Fruit fly (Drosophila melanogaster): Measurements from ENCODE around the gene CG4452.

DNA sequence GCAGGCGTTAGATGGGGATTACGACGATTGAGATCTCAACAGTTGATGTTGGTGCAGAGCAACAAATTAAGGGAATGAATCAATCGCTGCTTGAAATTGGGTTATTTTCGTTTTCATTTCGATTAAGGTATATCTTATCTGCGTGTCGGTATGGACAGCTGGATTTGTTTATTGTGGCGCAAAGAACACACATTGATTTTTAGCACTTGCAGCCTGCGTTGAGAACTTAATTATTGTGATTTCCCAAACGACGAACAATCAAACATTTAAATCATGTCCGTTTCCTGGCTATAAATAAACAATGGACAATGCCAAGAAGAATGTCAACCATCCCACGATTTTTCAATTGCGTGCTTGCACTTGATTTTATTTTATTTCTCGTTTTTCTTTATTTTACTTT, 30.9 kb downstream of the CG4452 start:
- TF ChIP-seq Hr78 (GFP tag; optimal IDR thresholded peaks at IDR 0.05) (no peak), fru (GFP tag; optimal IDR thresholded peaks at IDR 0.05) (no peak), Hnf4 (GFP tag; optimal IDR thresholded peaks at IDR 0.05) (no peak), tai (GFP tag; optimal IDR thresholded peaks at IDR 0.05) (peak; percentile 12), rgr (GFP tag; optimal IDR thresholded peaks at IDR 0.05) (no peak), woc (GFP tag; optimal IDR thresholded peaks at IDR 0.05) (peak; percentile 18), Dif (GFP tag; optimal IDR thresholded peaks at IDR 0.05; ENCODE audit: partially characterized antibody) (no peak), Abd-B (GFP tag; optimal IDR thresholded peaks at IDR 0.05) (no peak), OdsH (GFP tag; optimal IDR thresholded peaks at IDR 0.05) (no peak)
